Worm (Caenorhabditis elegans) whole organism, mixed stage, embryonic: Measurements from ENCODE around the gene C03C10.5.

ENCODE experiments used
- M03D4.4 ChIP-seq: sonication (generic microtip); optimal IDR thresholded peaks from 2 replicates; lab custom pipeline; 2017; ENCODE audit warnings: mild to moderate bottlenecking, missing genetic modification characterization, missing compliant biosample characterization
- bed-3 ChIP-seq: fragments of 200-800 bp; sonication (Bioruptor generic); optimal IDR thresholded peaks from 3 replicates; lab custom pipeline; 2018; ENCODE audit warnings: mild to moderate bottlenecking, missing genetic modification characterization, moderate library complexity, missing compliant biosample characterization
- blmp-1 ChIP-seq: fragments of 150-350 bp; optimal IDR thresholded peaks from 2 replicates; lab custom pipeline; 2014; ENCODE audit warnings: missing biosample characterization, missing genetic modification characterization
- ceh-43 ChIP-seq: fragments of 200-800 bp; sonication (Bioruptor generic); optimal IDR thresholded peaks from 2 replicates; lab custom pipeline; 2018; ENCODE audit warnings: mild to moderate bottlenecking, missing genetic modification characterization, moderate library complexity, missing compliant biosample characterization
- ceh-83 ChIP-seq: fragments of 200-800 bp; sonication (Bioruptor generic); optimal IDR thresholded peaks from 2 replicates; lab custom pipeline; 2018; ENCODE audit warnings: mild to moderate bottlenecking, missing genetic modification characterization, missing compliant biosample characterization
- ces-1 ChIP-seq: fragments of 150-350 bp; optimal IDR thresholded peaks from 2 replicates; lab custom pipeline; 2014; ENCODE audit warnings: missing biosample characterization, missing genetic modification reagents, missing genetic modification characterization
- cnd-1 ChIP-seq: fragments of 200-800 bp; sonication (Bioruptor generic); optimal IDR thresholded peaks from 2 replicates; lab custom pipeline; 2018; ENCODE audit warnings: mild to moderate bottlenecking, missing genetic modification characterization, missing compliant biosample characterization
- drap-1 ChIP-seq: fragments of 200-800 bp; sonication (Bioruptor generic); optimal IDR thresholded peaks from 3 replicates; lab custom pipeline; 2018; ENCODE audit warnings: mild to moderate bottlenecking, missing genetic modification characterization, missing compliant biosample characterization
- elt-1 ChIP-seq: sonication (generic microtip); optimal IDR thresholded peaks from 2 replicates; lab custom pipeline; 2017; ENCODE audit warnings: missing genetic modification characterization, mild to moderate bottlenecking, missing compliant biosample characterization, antibody characterized with exemption, moderate library complexity, borderline replicate concordance; ENCODE audit not compliant: insufficient read depth
- elt-3 ChIP-seq: fragments of 150-350 bp; optimal IDR thresholded peaks from 2 replicates; lab custom pipeline; 2014; ENCODE audit warnings: missing biosample characterization, missing genetic modification characterization
- hlh-1 ChIP-seq: fragments of 150-350 bp; optimal IDR thresholded peaks from 2 replicates; lab custom pipeline; 2014; ENCODE audit warnings: missing biosample characterization, missing genetic modification reagents, missing genetic modification characterization
- lin-13 ChIP-seq: fragments of 150-350 bp; optimal IDR thresholded peaks from 2 replicates; lab custom pipeline; 2014; ENCODE audit warnings: missing biosample characterization, missing genetic modification characterization
- lin-32 ChIP-seq: fragments of 200-800 bp; sonication (Bioruptor generic); optimal IDR thresholded peaks from 2 replicates; lab custom pipeline; 2018; ENCODE audit warnings: mild to moderate bottlenecking, missing genetic modification characterization, missing compliant biosample characterization
- lsy-2 ChIP-seq: fragments of 150-350 bp; optimal IDR thresholded peaks from 2 replicates; lab custom pipeline; 2014; ENCODE audit warnings: missing biosample characterization, missing genetic modification characterization
- mab-5 ChIP-seq: fragments of 150-350 bp; optimal IDR thresholded peaks from 2 replicates; lab custom pipeline; 2014; ENCODE audit warnings: missing biosample characterization, missing genetic modification characterization
- mls-2 ChIP-seq: sonication (generic microtip); optimal IDR thresholded peaks from 2 replicates; lab custom pipeline; 2016; ENCODE audit warnings: mild to moderate bottlenecking, missing genetic modification characterization, moderate library complexity, missing compliant biosample characterization
- nhr-12 ChIP-seq: fragments of 150-350 bp; optimal IDR thresholded peaks from 2 replicates; lab custom pipeline; 2014; ENCODE audit warnings: missing biosample characterization, missing genetic modification characterization
- nhr-2 ChIP-seq: fragments of 150-350 bp; optimal IDR thresholded peaks from 2 replicates; lab custom pipeline; 2014; ENCODE audit warnings: missing biosample characterization, missing genetic modification characterization
- nhr-237 ChIP-seq: fragments of 150-350 bp; optimal IDR thresholded peaks from 2 replicates; lab custom pipeline; 2014; ENCODE audit warnings: missing biosample characterization, missing genetic modification characterization
- nhr-76 ChIP-seq: sonication (generic microtip); optimal IDR thresholded peaks from 2 replicates; lab custom pipeline; 2017; ENCODE audit warnings: missing biosample characterization, missing genetic modification characterization
- pha-4 ChIP-seq: fragments of 150-350 bp; optimal IDR thresholded peaks from 2 replicates; lab custom pipeline; 2018; ENCODE audit warnings: missing biosample characterization, missing genetic modification reagents, missing genetic modification characterization
- sem-2 ChIP-seq: fragments of 200-800 bp; sonication (Bioruptor generic); optimal IDR thresholded peaks from 2 replicates; lab custom pipeline; 2018; ENCODE audit warnings: mild to moderate bottlenecking, missing genetic modification characterization, missing compliant biosample characterization
- snpc-4 ChIP-seq: fragments of 150-350 bp; optimal IDR thresholded peaks from 2 replicates; lab custom pipeline; 2014; ENCODE audit warnings: missing biosample characterization, missing genetic modification characterization
- sptf-1 ChIP-seq: sonication (generic microtip); optimal IDR thresholded peaks from 2 replicates; lab custom pipeline; 2017; ENCODE audit warnings: mild to moderate bottlenecking, missing genetic modification characterization, moderate library complexity, missing compliant biosample characterization
- tbx-8 ChIP-seq: fragments of 200-800 bp; sonication (Bioruptor generic); optimal IDR thresholded peaks from 2 replicates; lab custom pipeline; 2018; ENCODE audit warnings: mild to moderate bottlenecking, missing genetic modification characterization, moderate library complexity, missing compliant biosample characterization
- unc-120 ChIP-seq: sonication (generic microtip); optimal IDR thresholded peaks from 2 replicates; lab custom pipeline; 2017; ENCODE audit warnings: missing genetic modification characterization, missing compliant biosample characterization; ENCODE audit not compliant: poor library complexity, severe bottlenecking
- unc-39 ChIP-seq: fragments of 150-350 bp; optimal IDR thresholded peaks from 2 replicates; lab custom pipeline; 2014; ENCODE audit warnings: missing biosample characterization, missing genetic modification characterization
- ztf-11 ChIP-seq: fragments of 150-350 bp; optimal IDR thresholded peaks from 2 replicates; lab custom pipeline; 2014; ENCODE audit warnings: missing biosample characterization, missing genetic modification characterization

The C03C10.5 gene

DNA sequence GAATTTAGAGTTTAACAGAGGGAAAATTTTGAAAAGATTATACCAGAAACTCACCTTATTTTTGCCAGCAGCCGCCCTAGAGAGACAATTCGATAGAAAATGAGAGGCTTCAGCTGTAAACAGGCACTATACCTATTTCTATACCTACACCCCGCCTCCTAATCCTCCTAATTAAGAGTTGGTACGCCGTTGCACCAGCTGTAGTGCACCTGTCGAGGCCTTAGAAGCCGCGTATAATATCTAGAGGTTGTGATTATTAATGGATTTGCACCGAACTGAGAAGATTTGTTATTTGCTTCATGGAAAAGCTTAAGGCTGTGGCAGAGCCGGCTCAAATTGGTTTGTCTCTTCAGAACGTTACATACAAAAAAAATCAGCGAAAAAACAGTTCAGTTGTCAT lies at the start of gene C03C10.5:
TSS of gene C03C10.5 (minus strand) at position 101 of the 400 bp plus-strand sequence.
- no peak for TF ChIP-seq snpc-4 (tag; lab: Kevin White, UChicago)
- TF ChIP-seq lin-32 (GFP tag; lab: Kevin White, UChicago) = peak; percentile 75
- TF ChIP-seq, all 35 proteins: peak for 1

DNA sequence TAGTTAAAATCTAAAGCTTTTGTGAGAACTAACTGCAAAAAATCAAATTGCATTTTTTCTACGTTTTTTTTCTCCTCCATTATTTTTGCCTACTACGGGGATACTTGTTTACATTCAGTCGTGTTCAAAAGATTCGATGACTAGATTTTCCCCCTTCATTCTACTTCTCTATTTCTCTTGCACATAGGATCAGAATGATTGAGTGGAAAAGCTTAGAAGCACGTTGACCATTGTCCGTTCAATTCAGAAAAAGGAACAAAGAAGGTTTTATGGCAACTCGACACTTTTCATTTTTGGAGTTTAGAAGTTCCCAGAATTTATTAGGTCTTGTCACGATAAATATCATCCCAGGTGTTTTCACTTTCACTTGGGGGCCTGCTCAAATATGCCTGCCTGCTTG lies 45.3 kb upstream of the C03C10.5 start:
- TF ChIP-seq ceh-83 (GFP tag; lab: Kevin White, UChicago) (no peak), M03D4.4 (no peak), mab-5 (tag; lab: Kevin White, UChicago) (no peak), cnd-1 (tag; lab: Kevin White, UChicago) (no peak), blmp-1 (tag; lab: Kevin White, UChicago) (no peak), nhr-12 (no peak), ztf-11 (no peak), lin-13 (tag; lab: Kevin White, UChicago) (no peak), unc-120 (tag; lab: Kevin White, UChicago) (no peak), nhr-237 (tag; lab: Kevin White, UChicago) (no peak), sem-2 (GFP tag; lab: Kevin White, UChicago) (no peak), tbx-8 (GFP tag; lab: Kevin White, UChicago) (no peak), bed-3 (GFP tag; lab: Kevin White, UChicago) (no peak)

ce11 chrIII:4134059-4134458 lies 42.1 kb upstream of the C03C10.5 start:
- TF ChIP-seq nhr-2 = no peak
- TF ChIP-seq mls-2 (tag; lab: Kevin White, UChicago) = no peak
- no peak for TF ChIP-seq lsy-2 (tag; lab: Kevin White, UChicago)
- TF ChIP-seq nhr-12 = no peak
- TF ChIP-seq hlh-1 (tag; lab: Kevin White, UChicago) = no peak
- TF ChIP-seq lin-32 (GFP tag; lab: Kevin White, UChicago) = no peak
- TF ChIP-seq pha-4 (tag; lab: Kevin White, UChicago) = no peak
- no peak for TF ChIP-seq sptf-1 (tag; lab: Kevin White, UChicago)
- no peak for TF ChIP-seq tbx-8 (GFP tag; lab: Kevin White, UChicago)
- no peak for TF ChIP-seq ces-1 (GFP tag; lab: Kevin White, UChicago)
- TF ChIP-seq elt-1 (tag; lab: Kevin White, UChicago) = no peak
- TF ChIP-seq nhr-237 (tag; lab: Kevin White, UChicago) = no peak
- TF ChIP-seq nhr-76 (tag; lab: Kevin White, UChicago) = no peak
- no peak for TF ChIP-seq unc-39 (tag; lab: Kevin White, UChicago)
- TF ChIP-seq blmp-1 (tag; lab: Kevin White, UChicago) = no peak

DNA sequence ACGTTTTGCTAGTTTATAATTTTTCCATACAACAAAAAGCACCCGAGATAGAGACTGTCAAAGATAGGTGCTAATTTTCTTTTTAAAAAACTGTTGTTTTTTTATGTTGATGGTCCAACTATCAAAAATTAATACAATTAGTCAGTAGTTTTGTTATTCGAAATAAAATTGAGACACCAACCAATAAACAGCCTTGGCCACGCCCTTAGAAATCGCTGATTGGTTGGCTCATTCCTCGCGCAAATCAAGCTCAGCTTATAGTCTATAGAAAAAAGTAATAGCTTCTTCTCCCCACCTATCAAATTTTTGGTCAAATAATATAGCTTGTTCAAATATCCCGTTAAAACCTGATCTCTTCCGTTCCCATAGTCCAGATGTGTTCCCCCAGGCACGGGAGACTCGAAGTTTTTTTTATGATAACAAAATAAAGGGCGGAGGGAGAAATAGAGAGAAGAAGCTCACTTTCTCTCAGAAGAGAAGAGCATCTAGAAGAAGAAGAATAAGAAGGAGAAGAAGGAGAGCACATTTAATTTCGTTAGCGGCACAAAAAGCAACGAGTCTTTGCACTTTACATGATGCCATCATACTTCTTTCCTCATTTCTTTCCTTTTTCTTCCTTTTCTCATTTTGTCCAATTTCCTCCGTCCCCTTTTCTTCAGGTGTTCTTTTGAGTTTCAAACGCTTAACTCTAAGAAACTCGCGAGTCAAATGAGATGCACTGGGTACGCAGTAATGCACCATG lies 40.1 kb upstream of the C03C10.5 start:
- TF ChIP-seq unc-39 (tag; lab: Kevin White, UChicago) (no peak), drap-1 (GFP tag; lab: Kevin White, UChicago) (no peak), ztf-11 (no peak), ces-1 (GFP tag; lab: Kevin White, UChicago) (peak; percentile 93)
- TF ChIP-seq, all 35 proteins: peak for 1

ce11 chrIII:4123900-4124299 lies 32.0 kb upstream of the C03C10.5 start:
- TF ChIP-seq unc-39 (tag; lab: Kevin White, UChicago) = no peak
- TF ChIP-seq ces-1 (GFP tag; lab: Kevin White, UChicago) = peak; percentile 45

DNA sequence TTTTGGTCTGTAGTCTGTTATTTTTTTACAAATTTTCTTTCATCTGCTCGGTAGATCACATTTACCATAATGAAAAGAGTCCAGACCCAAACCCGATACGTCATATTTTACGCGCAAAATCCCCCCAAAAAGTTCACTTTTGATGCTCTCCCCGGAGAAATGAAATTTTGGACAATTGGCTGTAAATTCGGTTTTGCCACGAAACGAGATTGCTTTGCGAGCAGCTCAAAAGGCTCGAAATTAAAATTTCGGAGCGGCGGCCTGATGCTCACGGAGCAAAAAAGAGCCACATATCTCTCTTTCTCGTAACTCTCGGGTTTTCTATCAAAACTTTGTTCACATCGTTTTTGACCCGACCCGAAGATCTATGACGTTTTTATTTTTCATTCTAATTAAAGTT lies 31.4 kb upstream of the C03C10.5 start:
- TF ChIP-seq drap-1 (GFP tag; lab: Kevin White, UChicago) (no peak), nhr-76 (tag; lab: Kevin White, UChicago) (no peak), ces-1 (GFP tag; lab: Kevin White, UChicago) (peak; percentile 75), bed-3 (GFP tag; lab: Kevin White, UChicago) (no peak)

- no peak for TF ChIP-seq ceh-43
- TF ChIP-seq elt-3 (tag; lab: Kevin White, UChicago) = no peak
- no peak for TF ChIP-seq M03D4.4
- TF ChIP-seq unc-39 (tag; lab: Kevin White, UChicago) = no peak
- TF ChIP-seq tbx-8 (GFP tag; lab: Kevin White, UChicago) = no peak
Observed at ce11 chrIII:4120386-4120785, 28.5 kb upstream of the C03C10.5 start.
